Worm (Caenorhabditis elegans): ENCODE measurements around the gene adt-1.

- peak; percentile 4 for TF ChIP-seq nhr-25 (tag; optimal IDR thresholded peaks at IDR 0.05)
- TF ChIP-seq ceh-82 (tag; optimal IDR thresholded peaks at IDR 0.05): no peak
- TF ChIP-seq elt-3 (tag; optimal IDR thresholded peaks at IDR 0.05): no peak
- TF ChIP-seq elt-1 (tag; optimal IDR thresholded peaks at IDR 0.05): no peak
- no peak for TF ChIP-seq nhr-237 (tag; optimal IDR thresholded peaks at IDR 0.05)
- TF ChIP-seq lin-39 (tag; optimal IDR thresholded peaks at IDR 0.05): no peak
- peak; percentile 0 for TF ChIP-seq ztf-4 (tag; optimal IDR thresholded peaks at IDR 0.05)
These were observed 15.5 kb upstream of the adt-1 start for ce11 chrX:12663114-12663513.
